Fruit fly (Drosophila melanogaster): ENCODE data around the gene REPTOR-BP.

The REPTOR-BP gene

DNA sequence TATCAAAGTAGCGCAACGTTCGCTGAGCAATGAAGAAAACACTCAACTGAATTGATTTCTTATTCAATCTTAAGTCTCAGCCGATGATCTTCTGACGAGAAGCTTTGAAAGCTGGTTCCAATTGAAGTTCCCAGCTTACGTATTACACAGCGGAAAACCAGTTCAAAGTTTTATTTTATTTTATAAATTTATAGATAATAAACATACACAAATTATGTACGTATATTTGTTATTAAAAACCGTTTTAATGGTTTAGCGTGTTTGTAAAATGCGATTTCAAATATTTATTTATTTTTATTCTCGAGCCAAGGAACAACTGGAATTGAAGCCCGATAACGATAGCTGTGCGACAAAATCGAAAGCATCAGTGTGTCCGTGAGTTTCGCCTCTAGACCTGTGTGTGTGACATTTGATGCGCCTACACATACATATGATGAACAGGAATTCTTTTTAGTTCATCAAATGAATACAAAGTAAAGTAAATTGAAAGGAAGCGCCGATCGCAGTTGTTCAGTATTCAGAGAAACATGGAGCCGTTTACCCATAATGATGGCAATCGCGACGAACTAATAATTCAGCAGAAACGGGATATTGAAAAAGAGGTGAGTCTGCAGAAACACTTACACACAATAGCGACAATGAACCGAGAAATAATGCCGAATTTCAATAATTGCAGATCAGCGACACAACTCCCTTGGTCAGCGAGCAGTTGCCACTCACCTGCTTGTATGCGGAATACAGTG lies 42.8 kb downstream of the REPTOR-BP start, which contains the start of the genes CG5390 and CG4968 (continued):
- peak; percentile 78 for TF ChIP-seq grau (tag; optimal IDR thresholded peaks at IDR 0.05)
- TF ChIP-seq CG1602 (GFP tag; optimal IDR thresholded peaks at IDR 0.05) = peak; percentile 8
- peak; percentile 94 for TF ChIP-seq CG30020 (tag; optimal IDR thresholded peaks at IDR 0.05)

DNA sequence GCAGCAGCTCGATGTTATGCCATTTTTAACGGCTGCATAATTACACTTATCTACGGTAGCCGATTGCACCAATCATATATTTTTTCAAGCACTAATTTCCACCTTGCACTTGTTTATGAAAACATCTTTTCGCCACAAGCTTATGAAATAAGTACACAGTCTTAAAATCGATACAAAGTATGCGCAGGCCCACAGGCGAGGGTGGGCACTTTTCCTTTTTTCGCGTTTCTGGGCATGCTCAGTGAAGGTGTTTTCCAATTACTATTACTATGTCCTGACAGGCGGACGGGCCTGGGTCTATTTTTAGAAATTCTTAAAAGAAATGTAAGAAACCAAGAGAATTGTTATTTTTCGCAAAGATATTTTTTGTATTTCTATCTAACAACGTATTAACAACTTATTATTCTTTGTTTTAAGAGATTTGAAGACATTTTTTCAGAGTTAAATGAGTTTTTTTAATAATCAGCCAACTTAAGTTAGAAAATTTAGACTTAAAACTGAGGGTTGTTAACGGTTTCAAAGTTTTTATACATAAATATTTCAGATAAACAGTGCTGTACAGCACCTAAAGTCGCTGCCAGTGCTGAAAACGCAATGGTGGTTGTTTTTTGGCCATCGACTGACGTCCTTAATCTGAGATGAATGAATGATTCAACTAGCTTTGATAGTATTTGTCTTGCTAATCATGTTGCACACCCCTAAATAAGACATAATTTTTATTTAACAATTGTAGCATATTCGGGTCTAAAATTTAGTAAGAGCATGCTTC lies 46.9 kb downstream of the REPTOR-BP start, which contains the start of gene Cdk5alpha:
Gene Cdk5alpha, minus strand, starts transcription at position 343 of the 769 bp plus-strand sequence.
- TF ChIP-seq pzg (GFP tag; optimal IDR thresholded peaks at IDR 0.05) = peak; percentile 18
- TF ChIP-seq ewg (GFP tag; optimal IDR thresholded peaks at IDR 0.05) = peak; percentile 95
- peak; percentile 8 for TF ChIP-seq MESR4 (GFP tag; optimal IDR thresholded peaks at IDR 0.05)
- TF ChIP-seq Myb (GFP tag; optimal IDR thresholded peaks at IDR 0.05) = peak; percentile 41
- peak; percentile 0 for TF ChIP-seq CG33213 (GFP tag; optimal IDR thresholded peaks at IDR 0.05)
- TF ChIP-seq sens (GFP tag) = peak; percentile 85
- TF ChIP-seq CHES-1-like (GFP tag; optimal IDR thresholded peaks at IDR 0.05) = peak; percentile 21
- peak; percentile 3 for TF ChIP-seq CG13624 (GFP tag; optimal IDR thresholded peaks at IDR 0.05)
- no peak for TF ChIP-seq Xrp1 (GFP tag; IDR thresholded peaks at IDR 0.05)
- peak; percentile 8 for TF ChIP-seq CG15514 (GFP tag; optimal IDR thresholded peaks at IDR 0.05)
- TF ChIP-seq CG15601 (tag; optimal IDR thresholded peaks at IDR 0.05) = peak; percentile 26
- TF ChIP-seq nerfin-1 (tag; optimal IDR thresholded peaks at IDR 0.05) = peak; percentile 22
- TF ChIP-seq Sry-β (GFP tag; optimal IDR thresholded peaks at IDR 0.05) = no peak
- no peak for TF ChIP-seq az2 (GFP tag; optimal IDR thresholded peaks at IDR 0.05)
- TF ChIP-seq onecut (GFP tag; IDR thresholded peaks at IDR 0.05) = peak; percentile 92
- peak; percentile 92 for TF ChIP-seq CG10267 (tag; optimal IDR thresholded peaks at IDR 0.05)
- peak; percentile 18 for TF ChIP-seq CG2116 (GFP tag; optimal IDR thresholded peaks at IDR 0.05)
- no peak for TF ChIP-seq dan (GFP tag; IDR thresholded peaks at IDR 0.05)
- TF ChIP-seq Hr51 (GFP tag; optimal IDR thresholded peaks at IDR 0.05) = no peak
- no peak for TF ChIP-seq CG6765 (GFP tag; optimal IDR thresholded peaks at IDR 0.05)
- TF ChIP-seq Adf1 (GFP tag; IDR thresholded peaks at IDR 0.05) = no peak
- TF ChIP-seq lilli (GFP tag; optimal IDR thresholded peaks at IDR 0.05) = peak; percentile 24
- TF ChIP-seq CG13287 (GFP tag; IDR thresholded peaks at IDR 0.05; ENCODE audit: partially characterized antibody) = peak; percentile 22; the same call in 1 of the 2 replicates
- TF ChIP-seq CG14710 (tag; optimal IDR thresholded peaks at IDR 0.05) = peak; percentile 5
- TF ChIP-seq Optix (GFP tag; IDR thresholded peaks at IDR 0.05) = no peak
- TF ChIP-seq CG1603 (tag; optimal IDR thresholded peaks at IDR 0.05) = peak; percentile 32
- peak; percentile 85 for TF ChIP-seq seq (GFP tag; IDR thresholded peaks at IDR 0.05)
- peak; percentile 98 for TF ChIP-seq stwl (tag; optimal IDR thresholded peaks at IDR 0.05)
- TF ChIP-seq Med (GFP tag) = peak; percentile 79
- no peak for TF ChIP-seq nom (GFP tag; optimal IDR thresholded peaks at IDR 0.05)
- peak; percentile 17 for TF ChIP-seq ems (GFP tag; optimal IDR thresholded peaks at IDR 0.05)
- peak; percentile 1 for TF ChIP-seq Bteb2 (GFP tag; optimal IDR thresholded peaks at IDR 0.05)
- peak; percentile 24 for TF ChIP-seq grn (GFP tag; optimal IDR thresholded peaks at IDR 0.05)
- peak; percentile 29 for TF ChIP-seq bbx (GFP tag; IDR thresholded peaks at IDR 0.05; ENCODE audit: partially characterized antibody)
- peak; percentile 31 for TF ChIP-seq trem (tag; optimal IDR thresholded peaks at IDR 0.05)
- peak; percentile 79 for TF ChIP-seq Ets65A (GFP tag)
